In the genomic region with DNA sequence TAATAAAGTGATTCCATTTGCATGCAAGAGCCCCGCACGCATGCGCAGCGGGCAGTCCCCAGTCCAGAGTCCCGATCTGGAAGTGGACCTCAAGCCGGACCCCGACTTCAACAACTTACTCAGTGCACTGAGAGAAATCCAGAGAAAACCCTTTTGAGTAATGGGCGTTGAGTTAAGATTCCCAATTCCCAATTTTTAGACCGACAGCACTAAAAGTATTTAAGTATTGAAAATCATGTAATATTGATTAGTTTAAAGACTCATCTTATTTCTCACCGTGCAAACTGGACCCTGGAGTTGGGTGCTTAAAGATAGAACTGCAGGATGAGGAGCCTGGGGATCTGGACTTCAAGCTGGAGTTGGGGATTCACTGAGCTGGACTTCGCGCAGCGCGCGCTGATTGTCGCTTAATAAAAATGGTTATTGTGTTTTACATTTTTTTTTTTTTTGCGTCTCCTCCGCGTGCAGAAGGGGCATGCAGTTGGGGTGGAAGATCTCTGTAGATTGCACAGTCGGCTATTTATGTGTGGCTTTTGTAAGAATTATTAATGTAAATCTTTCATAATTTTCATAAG, we compare ENCODE assay signal across 3 fruit fly cellular contexts.
TF ChIP-seq lines count a peak whose summit lies in the region.

No protein-coding gene starts in this region.

TF ChIP-seq in whole organism, embryonic, 481 proteins besides CTCF, POLR2A, EP300 and RAD21 (continued from another document):
- TF ChIP-seq Oaz (GFP tag; IDR thresholded peaks at IDR 0.05; lab: Robert Waterston, UW) (no peak), CG9876 (GFP tag; optimal IDR thresholded peaks at IDR 0.05; lab: Kevin White, UChicago) (no peak), kah (GFP tag; optimal IDR thresholded peaks at IDR 0.05; lab: Kevin White, UChicago) (no peak), zen2 (GFP tag; IDR thresholded peaks at IDR 0.05; lab: Robert Waterston, UW; ENCODE audit: partially characterized antibody) (no peak), al (GFP tag; IDR thresholded peaks at IDR 0.05; lab: Robert Waterston, UW) (no peak), Hr3 (GFP tag; optimal IDR thresholded peaks at IDR 0.05; lab: Kevin White, UChicago) (no peak), Drgx (GFP tag; IDR thresholded peaks at IDR 0.05; lab: Robert Waterston, UW) (peak; percentile 71), lilli (GFP tag; optimal IDR thresholded peaks at IDR 0.05; lab: Kevin White, UChicago) (no peak), CG10267 (tag; optimal IDR thresholded peaks at IDR 0.05; lab: Kevin White, UChicago) (no peak), CG33213 (GFP tag; optimal IDR thresholded peaks at IDR 0.05; lab: Kevin White, UChicago) (no peak), hb (GFP tag; IDR thresholded peaks at IDR 0.05; lab: Robert Waterston, UW; ENCODE audit: partially characterized antibody) (no peak), CG6791 (GFP tag; IDR thresholded peaks at IDR 0.05; lab: Robert Waterston, UW; ENCODE audit: partially characterized antibody) (no peak), CG1832 (GFP tag; optimal IDR thresholded peaks at IDR 0.05; lab: Kevin White, UChicago) (no peak), CG7987 (GFP tag; optimal IDR thresholded peaks at IDR 0.05; lab: Kevin White, UChicago) (no peak), ham (GFP tag; IDR thresholded peaks at IDR 0.05; lab: Robert Waterston, UW) (no peak), CG6175 (GFP tag; IDR thresholded peaks at IDR 0.05; lab: Robert Waterston, UW) (no peak), grn (GFP tag; optimal IDR thresholded peaks at IDR 0.05; lab: Kevin White, UChicago) (no peak), CG14860 (GFP tag; IDR thresholded peaks at IDR 0.05; lab: Robert Waterston, UW; ENCODE audit: partially characterized antibody) (0 out of 3 replicates have a peak, but pooled peaks have one; percentile 18), Mad (GFP tag; optimal IDR thresholded peaks at IDR 0.05; lab: Kevin White, UChicago) (no peak), Ets65A (GFP tag; lab: Kevin White, UChicago) (peak; percentile 89), lbe (GFP tag; optimal IDR thresholded peaks at IDR 0.05; lab: Kevin White, UChicago) (peak; percentile 89), usp (GFP tag; optimal IDR thresholded peaks at IDR 0.05; lab: Kevin White, UChicago) (no peak), sens (GFP tag; lab: Kevin White, UChicago) (peak; percentile 41), trh (GFP tag; optimal IDR thresholded peaks at IDR 0.05; lab: Kevin White, UChicago) (no peak), sisA (GFP tag; IDR thresholded peaks at IDR 0.05; lab: Robert Waterston, UW) (0 out of 2 replicates have a peak, but pooled peaks have one; percentile 25), bsh (GFP tag; optimal IDR thresholded peaks at IDR 0.05; lab: Kevin White, UChicago) (peak in 1 of 2 experiments; percentile 89), CG6765 (GFP tag; optimal IDR thresholded peaks at IDR 0.05; lab: Kevin White, UChicago) (no peak), CG17328 (GFP tag; IDR thresholded peaks at IDR 0.05; lab: Robert Waterston, UW) (no peak), Scr (GFP tag; IDR thresholded peaks at IDR 0.05; lab: Robert Waterston, UW; ENCODE audit: partially characterized antibody) (no peak)

TF ChIP-seq in whole organism, prepupa, 60 proteins besides CTCF, POLR2A, EP300 and RAD21 (continued from another document):
- TF ChIP-seq CG6163 (GFP tag; IDR thresholded peaks at IDR 0.05; lab: Robert Waterston, UW): peak; percentile 96
- peak; percentile 74 for TF ChIP-seq CG15336 (GFP tag; IDR thresholded peaks at IDR 0.05; lab: Robert Waterston, UW)
- peak; percentile 97 for TF ChIP-seq CG9139 (GFP tag; optimal IDR thresholded peaks at IDR 0.05; lab: Kevin White, UChicago)
- peak; percentile 89 for TF ChIP-seq Smox (GFP tag; optimal IDR thresholded peaks at IDR 0.05; lab: Kevin White, UChicago)
- peak; percentile 91 for TF ChIP-seq esn (GFP tag; optimal IDR thresholded peaks at IDR 0.05; lab: Kevin White, UChicago)
- peak; percentile 84 for TF ChIP-seq Ets21C (GFP tag; optimal IDR thresholded peaks at IDR 0.05; lab: Kevin White, UChicago)
- peak; percentile 90 for TF ChIP-seq CG8632 (GFP tag; optimal IDR thresholded peaks at IDR 0.05; lab: Kevin White, UChicago)
- TF ChIP-seq OdsH (GFP tag; optimal IDR thresholded peaks at IDR 0.05; lab: Kevin White, UChicago): peak; percentile 88
- TF ChIP-seq Eip78C (GFP tag; lab: Kevin White, UChicago): peak; percentile 99
- TF ChIP-seq spab (GFP tag; optimal IDR thresholded peaks at IDR 0.05; lab: Kevin White, UChicago): peak; percentile 98
- peak; percentile 93 for TF ChIP-seq acj6 (GFP tag; optimal IDR thresholded peaks at IDR 0.05; lab: Kevin White, UChicago)
- TF ChIP-seq CG10631 (GFP tag; optimal IDR thresholded peaks at IDR 0.05; lab: Kevin White, UChicago): peak; percentile 95
- TF ChIP-seq fd59A (GFP tag; optimal IDR thresholded peaks at IDR 0.05; lab: Kevin White, UChicago): peak; percentile 96
- peak; percentile 77 for TF ChIP-seq CG32006 (GFP tag; optimal IDR thresholded peaks at IDR 0.05; lab: Kevin White, UChicago)
- peak; percentile 97 for TF ChIP-seq CG3919 (GFP tag; optimal IDR thresholded peaks at IDR 0.05; lab: Kevin White, UChicago)
- TF ChIP-seq dsx (GFP tag; optimal IDR thresholded peaks at IDR 0.05; lab: Kevin White, UChicago; ENCODE audit: poor library complexity, severe bottlenecking): peak; percentile 97
- peak; percentile 90 for TF ChIP-seq achi (GFP tag; optimal IDR thresholded peaks at IDR 0.05; lab: Kevin White, UChicago)
- peak; percentile 92 for TF ChIP-seq vri (GFP tag; optimal IDR thresholded peaks at IDR 0.05; lab: Kevin White, UChicago)
- TF ChIP-seq Hr4 (GFP tag; optimal IDR thresholded peaks at IDR 0.05; lab: Kevin White, UChicago): peak; percentile 61
- peak; percentile 39; the same call in 1 of the 2 replicates for TF ChIP-seq CG11294 (GFP tag; IDR thresholded peaks at IDR 0.05; lab: Robert Waterston, UW)
- TF ChIP-seq CG6276 (GFP tag; optimal IDR thresholded peaks at IDR 0.05; lab: Kevin White, UChicago): peak; percentile 57
- peak; percentile 81 for TF ChIP-seq Sox15 (GFP tag; optimal IDR thresholded peaks at IDR 0.05; lab: Kevin White, UChicago)
- TF ChIP-seq Hr38 (GFP tag; optimal IDR thresholded peaks at IDR 0.05; lab: Kevin White, UChicago): no peak
- peak; percentile 78 to 95 for TF ChIP-seq salr (GFP tag; optimal IDR thresholded peaks at IDR 0.05; lab: Kevin White, UChicago)
- peak; percentile 66 for TF ChIP-seq Blimp-1 (GFP tag; optimal IDR thresholded peaks at IDR 0.05; lab: Kevin White, UChicago)
- peak; percentile 90 for TF ChIP-seq CG34406 (GFP tag; optimal IDR thresholded peaks at IDR 0.05; lab: Kevin White, UChicago)
- peak; percentile 94 for TF ChIP-seq topi (GFP tag; optimal IDR thresholded peaks at IDR 0.05; lab: Kevin White, UChicago)
- peak; percentile 96 for TF ChIP-seq CG10669 (GFP tag; optimal IDR thresholded peaks at IDR 0.05; lab: Kevin White, UChicago)
- peak; percentile 81 for TF ChIP-seq Lpt (GFP tag; optimal IDR thresholded peaks at IDR 0.05; lab: Kevin White, UChicago)
- TF ChIP-seq CG16779 (tag; optimal IDR thresholded peaks at IDR 0.05; lab: Kevin White, UChicago): peak; percentile 86
- peak; percentile 90 for TF ChIP-seq Sox102F (GFP tag; optimal IDR thresholded peaks at IDR 0.05; lab: Kevin White, UChicago)
- peak; percentile 97 for TF ChIP-seq CG3032 (tag; optimal IDR thresholded peaks at IDR 0.05; lab: Kevin White, UChicago)
- peak; percentile 91 for TF ChIP-seq pdm3 (GFP tag; optimal IDR thresholded peaks at IDR 0.05; lab: Kevin White, UChicago)
- peak; percentile 95 for TF ChIP-seq Eip75B (GFP tag; optimal IDR thresholded peaks at IDR 0.05; lab: Kevin White, UChicago)
- TF ChIP-seq CG8319 (GFP tag; optimal IDR thresholded peaks at IDR 0.05; lab: Kevin White, UChicago): peak; percentile 82
- TF ChIP-seq Hr39 (GFP tag; optimal IDR thresholded peaks at IDR 0.05; lab: Kevin White, UChicago): peak; percentile 91
- TF ChIP-seq CG6854 (GFP tag; optimal IDR thresholded peaks at IDR 0.05; lab: Kevin White, UChicago): peak; percentile 89
- peak; percentile 90 for TF ChIP-seq lz (GFP tag; optimal IDR thresholded peaks at IDR 0.05; lab: Kevin White, UChicago)

TF ChIP-seq in whole organism, wandering third instar larva, 38 proteins besides CTCF, POLR2A, EP300 and RAD21 (continued from another document):
- TF ChIP-seq Sp1 (GFP tag; optimal IDR thresholded peaks at IDR 0.05; lab: Kevin White, UChicago) (peak; percentile 89), CG32264 (GFP tag; optimal IDR thresholded peaks at IDR 0.05; lab: Kevin White, UChicago) (peak; percentile 85), Dfd (GFP tag; optimal IDR thresholded peaks at IDR 0.05; lab: Kevin White, UChicago) (no peak), fru (GFP tag; optimal IDR thresholded peaks at IDR 0.05; lab: Kevin White, UChicago) (peak; percentile 95), Hr78 (GFP tag; optimal IDR thresholded peaks at IDR 0.05; lab: Kevin White, UChicago) (no peak)
